Fruit fly (Drosophila melanogaster): ENCODE results near the gene CG1105.

CG1105 gene

dm6 chr3R:7086377-7087200 lies 19.7 kb upstream of the CG1105 start, which contains the start of gene alphaTub84B:
TSS of gene alphaTub84B (plus strand) at chr3R:7086599.
- TF ChIP-seq klu (GFP tag; IDR thresholded peaks at IDR 0.05), result no peak
- peak in 1 of 3 experiments; percentile 96 for TF ChIP-seq Stat92E (GFP tag; optimal IDR thresholded peaks at IDR 0.05)
- TF ChIP-seq Deaf1 (tag; optimal IDR thresholded peaks at IDR 0.05), result peak; percentile 32
- peak; percentile 18 for TF ChIP-seq ind (GFP tag; optimal IDR thresholded peaks at IDR 0.05)
- no peak; the same call in 1 of the 2 replicates for TF ChIP-seq CG1024 (GFP tag; IDR thresholded peaks at IDR 0.05)
- TF ChIP-seq CG17568 (GFP tag; optimal IDR thresholded peaks at IDR 0.05), result peak; percentile 48
- no peak for TF ChIP-seq CG4404 (GFP tag; IDR thresholded peaks at IDR 0.05)
- peak; percentile 63 for TF ChIP-seq cas (GFP tag; IDR thresholded peaks at IDR 0.05)
- peak; percentile 9 for TF ChIP-seq pum (GFP tag; optimal IDR thresholded peaks at IDR 0.05)
- TF ChIP-seq zen2 (GFP tag; IDR thresholded peaks at IDR 0.05; ENCODE audit: partially characterized antibody), result peak; percentile 40; the same call in 1 of the 3 replicates
- peak; percentile 42; the same call in 1 of the 2 replicates for TF ChIP-seq CG4360 (GFP tag; IDR thresholded peaks at IDR 0.05)
- peak; percentile 55 for TF ChIP-seq Mes4 (GFP tag; optimal IDR thresholded peaks at IDR 0.05)
- peak; percentile 23 for TF ChIP-seq CG10979 (tag; optimal IDR thresholded peaks at IDR 0.05)
- peak; percentile 82 for TF ChIP-seq sob (GFP tag; IDR thresholded peaks at IDR 0.05)
- no peak for TF ChIP-seq CkIIα-i1 (GFP tag; IDR thresholded peaks at IDR 0.05)
- no peak for TF ChIP-seq jigr1 (GFP tag; IDR thresholded peaks at IDR 0.05)
- TF ChIP-seq pho (GFP tag; optimal IDR thresholded peaks at IDR 0.05), result peak; percentile 64
- TF ChIP-seq H2.0 (GFP tag; IDR thresholded peaks at IDR 0.05), result 0 out of 2 replicates have a peak, but pooled peaks have one; percentile 23
- no peak for TF ChIP-seq CG10366 (GFP tag; IDR thresholded peaks at IDR 0.05)
- TF ChIP-seq phol (tag; optimal IDR thresholded peaks at IDR 0.05), result peak; percentile 88
- TF ChIP-seq psq (GFP tag; optimal IDR thresholded peaks at IDR 0.05), result peak; percentile 30
- TF ChIP-seq CG14050 (GFP tag; IDR thresholded peaks at IDR 0.05), result peak; percentile 25; the same call in 1 of the 3 replicates
- peak; percentile 43 for TF ChIP-seq Nf-YC (tag; optimal IDR thresholded peaks at IDR 0.05)
- TF ChIP-seq CG2129 (GFP tag; IDR thresholded peaks at IDR 0.05; ENCODE audit: partially characterized antibody), result no peak
- TF ChIP-seq bigmax (GFP tag; optimal IDR thresholded peaks at IDR 0.05), result peak; percentile 64
- peak; percentile 67 for TF ChIP-seq vfl (GFP tag; optimal IDR thresholded peaks at IDR 0.05)
- TF ChIP-seq bbx (GFP tag; IDR thresholded peaks at IDR 0.05; ENCODE audit: partially characterized antibody), result peak; percentile 69
- peak; percentile 19 for TF ChIP-seq CG6683 (GFP tag; optimal IDR thresholded peaks at IDR 0.05)
- TF ChIP-seq Dad (GFP tag; optimal IDR thresholded peaks at IDR 0.05), result peak; percentile 47
- peak; percentile 90 for TF ChIP-seq kay (GFP tag; optimal IDR thresholded peaks at IDR 0.05)
- no peak for TF ChIP-seq CG1832 (GFP tag; optimal IDR thresholded peaks at IDR 0.05)
- TF ChIP-seq Adf1 (GFP tag; IDR thresholded peaks at IDR 0.05), result no peak; the same call in 1 of the 2 replicates
- peak; percentile 62; the same call in 1 of the 2 replicates for TF ChIP-seq nerfin-2 (GFP tag; IDR thresholded peaks at IDR 0.05; ENCODE audit: partially characterized antibody)
- 0 out of 3 replicates have a peak, but pooled peaks have one; percentile 22 for TF ChIP-seq dysf (GFP tag; IDR thresholded peaks at IDR 0.05)
- TF ChIP-seq CG5953 (GFP tag; IDR thresholded peaks at IDR 0.05), result peak; percentile 48; the same call in 1 of the 2 replicates
- TF ChIP-seq B-H1 (GFP tag; IDR thresholded peaks at IDR 0.05), result no peak; the same call in 2 of the 3 replicates
- peak; percentile 71 for TF ChIP-seq HmgZ (tag; optimal IDR thresholded peaks at IDR 0.05)
- TF ChIP-seq CG2116 (GFP tag; optimal IDR thresholded peaks at IDR 0.05), result no peak
- TF ChIP-seq CG8089 (GFP tag; optimal IDR thresholded peaks at IDR 0.05), result peak; percentile 72
- no peak; the same call in 1 of the 2 replicates for TF ChIP-seq CG17612 (GFP tag; IDR thresholded peaks at IDR 0.05)
- peak; percentile 42 for TF ChIP-seq ewg (GFP tag; optimal IDR thresholded peaks at IDR 0.05)
- peak; percentile 91 for TF ChIP-seq BtbVII (GFP tag; optimal IDR thresholded peaks at IDR 0.05)
- TF ChIP-seq aop (GFP tag; IDR thresholded peaks at IDR 0.05), result peak; percentile 64; the same call in 1 of the 2 replicates
- no peak for TF ChIP-seq Hmx (GFP tag; optimal IDR thresholded peaks at IDR 0.05)
- no peak for TF ChIP-seq CG10654 (GFP tag; optimal IDR thresholded peaks at IDR 0.05)
- TF ChIP-seq schlank (tag; optimal IDR thresholded peaks at IDR 0.05), result peak; percentile 22
- TF ChIP-seq Antp (GFP tag; optimal IDR thresholded peaks at IDR 0.05), result peak; percentile 85
- TF ChIP-seq Fer2 (tag; optimal IDR thresholded peaks at IDR 0.05), result peak; percentile 6
- TF ChIP-seq CG3995 (GFP tag; optimal IDR thresholded peaks at IDR 0.05), result no peak
